Worm (Caenorhabditis elegans) whole organism, midembryonic: ENCODE measurements around the gene fipr-2.

Source experiments
- T22C8.4 ChIP-seq: fragments of 200-800 bp; sonication (Bioruptor generic); IDR thresholded peaks from 2 replicates; pipeline ENCODE4 v1.3.6; 2022; ENCODE audit warnings: missing genetic modification characterization, missing compliant biosample characterization
- cog-1 ChIP-seq: sonication (generic microtip); optimal IDR thresholded peaks from 2 replicates; lab custom pipeline; 2016; ENCODE audit warnings: missing genetic modification characterization, missing compliant biosample characterization
- flt-1 ChIP-seq: fragments of 200-800 bp; sonication (Bioruptor generic); IDR thresholded peaks from 2 replicates; pipeline ENCODE4 v1.3.6; 2022; ENCODE audit warnings: missing genetic modification characterization, missing compliant biosample characterization
- klf-2 ChIP-seq: fragments of 200-800 bp; sonication (Bioruptor generic); conservative IDR thresholded peaks from 2 replicates; pipeline ENCODE4 v1.3.6; 2022; ENCODE audit warnings: missing genetic modification reagents, missing genetic modification characterization, missing compliant biosample characterization
- med-1 ChIP-seq: sonication (generic microtip); optimal IDR thresholded peaks from 2 replicates; lab custom pipeline; 2017; ENCODE audit warnings: missing genetic modification characterization, mild to moderate bottlenecking, missing compliant biosample characterization, antibody characterized with exemption, missing genetic modification reagents; ENCODE audit not compliant: insufficient read depth
- ref-1 ChIP-seq: fragments of 200-800 bp; sonication (Bioruptor generic); conservative IDR thresholded peaks from 2 replicates; pipeline ENCODE4 v1.3.6; 2022; ENCODE audit warnings: missing genetic modification reagents, missing genetic modification characterization, missing compliant biosample characterization
- tab-1 ChIP-seq: fragments of 200-800 bp; sonication (Bioruptor generic); IDR thresholded peaks from 2 replicates; pipeline ENCODE4 v1.3.6; 2022; ENCODE audit warnings: missing genetic modification characterization, missing compliant biosample characterization
- ztf-23 ChIP-seq: fragments of 200-800 bp; sonication (Bioruptor generic); IDR thresholded peaks from 2 replicates; pipeline ENCODE4 v1.3.6; 2022; ENCODE audit warnings: missing genetic modification reagents, missing genetic modification characterization, missing compliant biosample characterization
- ztf-29 ChIP-seq: fragments of 200-800 bp; sonication (Bioruptor generic); IDR thresholded peaks from 2 replicates; pipeline ENCODE4 v1.3.6; 2022; ENCODE audit warnings: missing genetic modification reagents, missing genetic modification characterization, missing compliant biosample characterization

The fipr-2 gene

DNA sequence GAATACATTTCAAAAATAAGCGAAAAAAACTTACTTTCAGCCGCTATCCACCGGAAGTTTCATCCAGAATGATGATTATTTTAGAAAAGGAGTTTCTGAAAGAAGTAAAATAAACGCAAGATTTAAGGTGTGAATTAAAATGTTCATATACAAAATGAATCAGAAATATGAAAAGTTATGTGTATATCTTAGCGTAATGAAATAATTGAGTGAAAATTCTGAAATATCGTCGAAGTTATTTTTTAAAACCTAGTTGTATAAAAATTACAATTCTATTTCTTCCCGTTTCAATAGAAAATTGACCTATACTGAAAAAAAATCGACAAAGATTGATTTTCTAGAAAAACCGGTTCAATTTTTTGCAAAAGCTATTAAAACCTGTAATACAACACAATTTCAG is 27.3 kb upstream of the fipr-2 start, which contains the start of gene twk-13:
Gene twk-13 (minus strand): TSS at position 101 of the 400 bp plus-strand sequence.
- no peak for TF ChIP-seq flt-1 (GFP tag; lab: Robert Waterston, UW)
- no peak for TF ChIP-seq ztf-29 (GFP tag; lab: Robert Waterston, UW)
- no peak for TF ChIP-seq tab-1 (GFP tag; lab: Robert Waterston, UW)
- TF ChIP-seq cog-1 (tag; lab: Kevin White, UChicago), result no peak
- no peak for TF ChIP-seq med-1
- TF ChIP-seq klf-2 (GFP tag; lab: Robert Waterston, UW), result no peak
- TF ChIP-seq ztf-23 (GFP tag; lab: Robert Waterston, UW), result no peak
- no peak for TF ChIP-seq ref-1 (GFP tag; lab: Robert Waterston, UW)
- no peak for TF ChIP-seq T22C8.4

DNA sequence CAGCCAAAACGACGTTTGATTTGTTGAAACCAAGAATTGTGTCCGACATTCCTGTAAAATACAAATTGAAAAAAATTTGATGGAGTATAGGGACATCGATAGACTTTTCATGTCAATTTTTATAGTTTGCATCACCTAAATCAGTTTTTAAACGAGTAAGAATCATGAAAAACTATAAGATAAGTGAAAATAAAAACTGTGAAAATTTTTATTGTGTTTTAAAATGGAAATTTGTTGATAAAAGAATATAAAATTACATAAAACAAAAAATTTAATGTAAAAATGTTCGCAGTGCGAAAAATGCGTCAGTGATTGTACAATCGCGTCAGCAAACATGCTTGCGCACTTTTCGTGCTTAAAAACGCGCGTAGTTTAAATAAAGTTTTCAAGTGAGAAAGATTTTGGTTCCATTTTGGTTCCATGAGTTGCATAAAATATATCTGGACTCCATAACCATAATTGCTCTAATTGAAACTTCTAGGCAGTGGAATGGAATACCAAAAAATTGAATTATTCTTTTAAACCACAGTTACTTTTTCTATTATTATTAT is 21.7 kb upstream of the fipr-2 start, which contains the start of gene tomm-20:
Gene tomm-20 (minus strand): TSS at position 51 of the 551 bp plus-strand sequence.
- TF ChIP-seq med-1 (peak; percentile 54), ztf-29 (GFP tag; lab: Robert Waterston, UW) (no peak), cog-1 (tag; lab: Kevin White, UChicago) (peak; percentile 83), klf-2 (GFP tag; lab: Robert Waterston, UW) (peak; percentile 72), ztf-23 (GFP tag; lab: Robert Waterston, UW) (peak; percentile 88), T22C8.4 (no peak), ref-1 (GFP tag; lab: Robert Waterston, UW) (no peak), flt-1 (GFP tag; lab: Robert Waterston, UW) (peak; percentile 87), tab-1 (GFP tag; lab: Robert Waterston, UW) (no peak)

DNA sequence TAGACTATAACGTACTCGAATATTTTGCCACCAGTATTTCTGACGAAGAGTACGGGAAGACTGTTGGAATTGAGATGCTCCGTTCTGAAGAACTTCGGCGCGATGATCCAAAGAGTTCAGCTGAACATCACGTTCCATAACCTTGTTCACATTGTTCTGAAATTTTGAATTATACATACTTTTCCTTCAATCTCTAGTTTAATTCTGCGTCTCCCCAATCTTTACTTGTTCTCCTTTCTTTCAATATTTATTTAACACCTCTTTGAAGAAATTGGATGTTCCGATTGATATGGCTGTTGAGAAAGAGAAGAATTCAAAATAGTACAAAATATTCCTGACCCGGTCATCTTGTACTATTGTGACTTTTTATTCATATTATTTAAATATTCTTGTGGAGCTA is 20.3 kb upstream of the fipr-2 start, which contains the start of gene F23H12.3:
Gene F23H12.3 (plus strand): TSS at position 301 of the 400 bp plus-strand sequence.
- TF ChIP-seq med-1, result no peak
- TF ChIP-seq ref-1 (GFP tag; lab: Robert Waterston, UW), result no peak
- no peak for TF ChIP-seq klf-2 (GFP tag; lab: Robert Waterston, UW)
- no peak for TF ChIP-seq flt-1 (GFP tag; lab: Robert Waterston, UW)
- no peak for TF ChIP-seq cog-1 (tag; lab: Kevin White, UChicago)
- no peak for TF ChIP-seq T22C8.4
- no peak for TF ChIP-seq ztf-29 (GFP tag; lab: Robert Waterston, UW)
- no peak for TF ChIP-seq ztf-23 (GFP tag; lab: Robert Waterston, UW)
- no peak for TF ChIP-seq tab-1 (GFP tag; lab: Robert Waterston, UW)

DNA sequence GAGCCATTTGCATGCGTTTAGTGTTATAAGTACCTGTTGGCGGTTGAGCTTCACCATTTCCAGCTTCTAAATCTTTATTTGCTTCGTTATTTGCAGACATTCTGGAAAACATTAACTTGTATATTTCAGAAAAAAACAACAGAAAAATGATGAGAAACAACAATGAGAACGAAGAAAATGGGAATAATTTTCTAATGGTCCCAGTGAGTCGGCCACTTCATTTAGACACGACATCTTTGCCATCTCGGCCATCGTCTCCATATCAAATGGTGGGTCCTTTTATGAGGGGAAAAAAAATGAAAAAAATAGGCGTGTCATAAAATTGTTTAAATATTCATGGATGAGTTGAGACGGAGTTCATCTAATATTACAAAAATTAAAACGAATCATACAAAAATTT is 19.3 kb upstream of the fipr-2 start, which contains the start of gene snb-2:
Gene snb-2 (minus strand): TSS at position 101 of the 400 bp plus-strand sequence.
- TF ChIP-seq ref-1 (GFP tag; lab: Robert Waterston, UW), result no peak
- TF ChIP-seq cog-1 (tag; lab: Kevin White, UChicago), result no peak
- TF ChIP-seq ztf-23 (GFP tag; lab: Robert Waterston, UW), result no peak
- no peak for TF ChIP-seq ztf-29 (GFP tag; lab: Robert Waterston, UW)
- no peak for TF ChIP-seq klf-2 (GFP tag; lab: Robert Waterston, UW)
- TF ChIP-seq T22C8.4, result no peak

DNA sequence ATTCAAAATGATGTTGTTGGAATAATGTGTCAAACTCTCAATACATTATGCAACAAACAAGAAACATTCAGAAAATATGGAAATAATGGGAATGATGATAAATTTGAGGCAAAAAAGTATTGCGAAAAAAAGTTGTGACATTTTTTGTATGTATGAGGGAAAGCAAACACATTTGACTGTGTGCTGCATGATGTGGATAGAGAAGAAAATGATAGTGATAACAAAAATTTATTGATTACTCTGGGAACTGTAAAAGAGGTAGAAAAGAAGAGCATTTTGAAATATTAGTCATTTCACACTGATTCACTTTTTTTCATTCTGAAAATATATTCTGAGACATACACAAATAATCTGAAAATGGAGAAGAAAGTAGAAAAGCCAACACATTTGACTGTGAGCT is 17.3 kb upstream of the fipr-2 start:
- TF ChIP-seq flt-1 (GFP tag; lab: Robert Waterston, UW), result no peak
- TF ChIP-seq med-1, result no peak
- no peak for TF ChIP-seq klf-2 (GFP tag; lab: Robert Waterston, UW)
- TF ChIP-seq ztf-29 (GFP tag; lab: Robert Waterston, UW), result no peak
- no peak for TF ChIP-seq tab-1 (GFP tag; lab: Robert Waterston, UW)
- no peak for TF ChIP-seq T22C8.4
- TF ChIP-seq ref-1 (GFP tag; lab: Robert Waterston, UW), result no peak
- no peak for TF ChIP-seq cog-1 (tag; lab: Kevin White, UChicago)
- TF ChIP-seq ztf-23 (GFP tag; lab: Robert Waterston, UW), result no peak

DNA sequence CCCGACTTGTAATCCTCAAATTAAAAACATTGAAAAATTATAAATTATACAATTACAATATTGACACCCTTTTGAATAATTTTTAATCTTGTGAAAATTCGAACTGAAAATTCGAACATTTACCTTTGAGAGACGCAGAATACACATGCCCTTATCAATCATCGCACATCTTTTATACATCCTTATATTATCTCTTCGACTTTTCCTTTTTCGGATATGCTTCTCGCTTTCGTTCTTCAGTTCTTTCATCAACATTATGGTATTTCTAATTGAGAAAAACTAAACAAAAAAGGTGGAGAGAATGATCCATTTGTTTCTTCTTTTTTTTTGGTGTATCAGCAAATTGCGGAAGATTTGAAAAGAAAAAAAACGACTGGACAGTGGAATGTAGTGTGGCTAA is 15.8 kb upstream of the fipr-2 start:
- TF ChIP-seq T22C8.4 (no peak), ref-1 (GFP tag; lab: Robert Waterston, UW) (no peak), cog-1 (tag; lab: Kevin White, UChicago) (no peak)

DNA sequence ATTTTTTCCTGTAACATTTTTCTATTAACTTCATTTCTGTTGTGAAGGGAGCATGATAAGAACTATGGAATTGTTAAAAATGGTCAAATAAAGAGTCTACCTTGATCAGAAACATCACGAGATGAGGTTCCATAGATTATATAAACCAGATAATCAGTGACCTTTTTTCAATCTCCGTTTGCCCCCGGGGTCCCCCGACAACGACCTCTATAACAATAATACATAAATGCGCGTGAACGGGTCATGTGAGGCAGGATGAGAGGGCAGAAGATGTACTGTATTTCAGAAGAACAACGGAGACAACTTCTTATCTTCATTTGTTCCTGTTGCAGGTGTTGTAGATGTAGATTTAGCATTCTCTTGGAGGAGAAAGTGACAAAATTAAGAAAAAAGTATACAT is 13.3 kb upstream of the fipr-2 start:
- TF ChIP-seq tab-1 (GFP tag; lab: Robert Waterston, UW) (no peak), cog-1 (tag; lab: Kevin White, UChicago) (no peak), ztf-29 (GFP tag; lab: Robert Waterston, UW) (no peak), ztf-23 (GFP tag; lab: Robert Waterston, UW) (no peak), klf-2 (GFP tag; lab: Robert Waterston, UW) (no peak), med-1 (no peak), T22C8.4 (no peak), ref-1 (GFP tag; lab: Robert Waterston, UW) (no peak), flt-1 (GFP tag; lab: Robert Waterston, UW) (no peak)

DNA sequence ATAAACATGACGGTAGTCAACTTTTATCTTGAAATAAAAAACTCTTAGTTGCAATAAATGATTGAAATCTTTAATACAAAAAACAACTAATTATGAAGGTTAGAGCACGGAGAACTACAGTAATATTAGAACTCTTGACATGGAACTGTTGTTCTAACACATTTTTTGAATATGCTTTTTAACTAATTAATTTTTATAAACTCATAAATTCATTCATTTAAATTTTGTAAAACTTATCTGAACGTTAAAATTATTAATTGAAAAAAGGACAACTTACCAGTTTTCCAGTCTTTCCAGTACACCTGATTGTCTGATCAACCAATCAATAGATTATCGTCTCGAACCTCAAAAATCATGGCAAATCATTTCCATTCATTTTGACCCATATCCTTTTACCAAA is 12.7 kb upstream of the fipr-2 start, which contains the start of gene sqt-3:
Gene sqt-3 (plus strand): TSS at position 301 of the 400 bp plus-strand sequence.
- TF ChIP-seq cog-1 (tag; lab: Kevin White, UChicago) (no peak), ref-1 (GFP tag; lab: Robert Waterston, UW) (no peak), ztf-23 (GFP tag; lab: Robert Waterston, UW) (no peak), med-1 (no peak), flt-1 (GFP tag; lab: Robert Waterston, UW) (no peak), klf-2 (GFP tag; lab: Robert Waterston, UW) (no peak), ztf-29 (GFP tag; lab: Robert Waterston, UW) (no peak), tab-1 (GFP tag; lab: Robert Waterston, UW) (no peak), T22C8.4 (no peak)

DNA sequence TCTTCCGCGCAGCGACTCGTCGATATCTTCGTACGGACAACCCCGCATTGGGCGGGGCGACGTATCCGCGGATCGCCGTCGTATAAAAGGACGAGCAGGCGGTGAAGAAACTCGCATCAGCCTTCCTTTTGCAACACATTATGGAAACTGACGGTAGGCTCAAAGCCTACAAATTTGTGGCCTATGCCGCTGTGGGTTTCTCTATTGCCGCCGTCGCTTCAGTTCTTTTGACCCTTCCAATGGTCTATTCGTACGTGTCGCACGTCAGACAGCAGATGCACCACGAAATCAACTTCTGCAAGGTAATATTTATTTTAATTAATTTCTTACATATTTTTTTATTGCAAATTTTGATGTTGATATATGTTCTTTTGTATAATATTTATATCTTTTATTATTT is 12.3 kb upstream of the fipr-2 start:
- no peak for TF ChIP-seq ref-1 (GFP tag; lab: Robert Waterston, UW)
- no peak for TF ChIP-seq flt-1 (GFP tag; lab: Robert Waterston, UW)
- TF ChIP-seq cog-1 (tag; lab: Kevin White, UChicago), result no peak
- TF ChIP-seq T22C8.4, result no peak; the same call in 1 of the 2 replicates
- TF ChIP-seq med-1, result no peak
- no peak for TF ChIP-seq tab-1 (GFP tag; lab: Robert Waterston, UW)
- TF ChIP-seq ztf-29 (GFP tag; lab: Robert Waterston, UW), result no peak
- TF ChIP-seq ztf-23 (GFP tag; lab: Robert Waterston, UW), result no peak
- no peak for TF ChIP-seq klf-2 (GFP tag; lab: Robert Waterston, UW)
